Fruit fly (Drosophila melanogaster) Kc167 (cell line): ENCODE data around the gene CG17109.

Experiments
- Myc ChIP-seq: fragments of >200 bp; optimal IDR thresholded peaks from 2 replicates; lab custom pipeline; 2017; ENCODE audit warnings: missing external identifiers
- Sin3A ChIP-seq: fragments of >200 bp; optimal IDR thresholded peaks from 2 replicates; lab custom pipeline; 2018; ENCODE audit warnings: missing external identifiers
- h ChIP-seq: fragments of >200 bp; optimal IDR thresholded peaks from 3 replicates; lab custom pipeline; 2018; ENCODE audit warnings: missing external identifiers
- insv ChIP-seq: fragments of >200 bp; optimal IDR thresholded peaks from 3 replicates; lab custom pipeline; 2018; ENCODE audit warnings: missing external identifiers
- psq ChIP-seq: fragments of >200 bp; optimal IDR thresholded peaks from 2 replicates; lab custom pipeline; 2017; ENCODE audit warnings: missing external identifiers
- ttk ChIP-seq: sonication (Bioruptor generic); optimal IDR thresholded peaks from 2 replicates; lab custom pipeline; 2017; ENCODE audit warnings: missing external identifiers

DNA sequence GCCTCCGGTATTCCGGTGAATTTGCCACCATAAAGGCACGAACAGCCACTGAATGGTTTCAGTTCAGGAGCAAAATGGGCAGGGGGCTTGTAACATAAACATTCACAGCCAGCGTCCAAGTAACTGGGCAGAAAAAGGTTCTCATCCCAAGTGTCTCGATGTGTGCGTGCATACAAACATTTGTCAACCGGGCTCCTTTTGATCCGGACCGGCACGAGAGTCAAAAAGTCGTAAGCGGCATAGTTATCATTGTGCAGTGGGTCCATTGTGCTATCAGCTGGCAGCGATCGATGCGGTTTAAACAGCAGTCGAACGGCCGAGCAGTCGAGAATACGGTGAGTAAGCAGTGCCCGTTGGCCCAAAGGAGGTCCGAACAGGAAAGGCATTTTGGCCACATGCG lies 50.2 kb downstream of the CG17109 start:
- no peak for TF ChIP-seq Myc (lab: Kevin White, UChicago)
- no peak for TF ChIP-seq Sin3A (lab: Kevin White, UChicago)
- no peak for TF ChIP-seq psq (lab: Kevin White, UChicago)
- TF ChIP-seq h (lab: Kevin White, UChicago), result no peak
- no peak for TF ChIP-seq insv
- TF ChIP-seq ttk (lab: Kevin White, UChicago), result no peak
